Worm (Caenorhabditis elegans) whole organism, L1 larva: ENCODE results near the gene C25F6.8.

Source experiments
- C16A3.4 ChIP-seq: fragments of 150-350 bp; optimal IDR thresholded peaks from 2 replicates; lab custom pipeline; 2014; ENCODE audit warnings: missing biosample characterization, missing genetic modification characterization
- F16B12.6 ChIP-seq: fragments of 150-350 bp; optimal IDR thresholded peaks from 2 replicates; lab custom pipeline; 2014; ENCODE audit warnings: missing biosample characterization, missing genetic modification characterization
- Y116A8C.19 ChIP-seq: sonication (generic microtip); optimal IDR thresholded peaks from 2 replicates; lab custom pipeline; 2016; ENCODE audit warnings: missing compliant biosample characterization, missing genetic modification characterization, borderline replicate concordance
- alr-1 ChIP-seq: fragments of 200-800 bp; sonication (Bioruptor generic); optimal IDR thresholded peaks from 2 replicates; lab custom pipeline; 2018; ENCODE audit warnings: borderline replicate concordance, mild to moderate bottlenecking, missing genetic modification characterization, missing compliant biosample characterization
- aly-2 ChIP-seq: fragments of 150-350 bp; optimal IDR thresholded peaks from 2 replicates; lab custom pipeline; 2014; ENCODE audit warnings: missing biosample characterization, missing genetic modification characterization
- blmp-1 ChIP-seq: fragments of 150-350 bp; optimal IDR thresholded peaks from 2 replicates; lab custom pipeline; 2014; ENCODE audit warnings: missing biosample characterization, missing genetic modification characterization
- ceh-82 ChIP-seq, 3 experiments: fragments of 150-350 bp in 1 of 3; sonication (generic microtip) in 2 of 3; optimal IDR thresholded peaks; 2 replicates each; lab custom pipeline; 2014 to 2017; ENCODE audit warnings: missing biosample characterization in 3 of 3, missing genetic modification characterization in 3 of 3
- ceh-88 ChIP-seq: fragments of 200-800 bp; sonication (Bioruptor generic); IDR thresholded peaks from 2 replicates; pipeline ENCODE4 v1.3.6; 2022; ENCODE audit warnings: missing genetic modification characterization, missing compliant biosample characterization
- ceh-90 ChIP-seq: sonication (generic microtip); optimal IDR thresholded peaks from 2 replicates; lab custom pipeline; 2016; ENCODE audit warnings: missing genetic modification characterization, missing compliant biosample characterization
- dpl-1 ChIP-seq, 3 experiments: fragments of 150-350 bp in 2 of 3; sonication (generic microtip) in 1 of 3; optimal IDR thresholded peaks; 2 replicates each; lab custom pipeline; 2014 to 2017; ENCODE audit warnings: missing biosample characterization in 3 of 3, missing genetic modification characterization in 3 of 3, missing genetic modification reagents in 3 of 3
- efl-1 ChIP-seq, 4 experiments: fragments of 150-350 bp; optimal IDR thresholded peaks in 3 of 4; peaks in 1 of 4; 1 replicate in 1 of 4; 2 replicates in 3 of 4; lab custom pipeline; 2014; ENCODE audit warnings: missing biosample characterization in 2 of 4, missing genetic modification characterization in 2 of 4, missing genetic modification reagents in 2 of 4
- efl-3 ChIP-seq: fragments of 200-800 bp; sonication (Bioruptor generic); optimal IDR thresholded peaks from 2 replicates; lab custom pipeline; 2018; ENCODE audit warnings: mild to moderate bottlenecking, missing genetic modification characterization, missing compliant biosample characterization
- elt-2 ChIP-seq: sonication (generic microtip); optimal IDR thresholded peaks from 2 replicates; lab custom pipeline; 2016; ENCODE audit warnings: missing genetic modification characterization, mild to moderate bottlenecking, inconsistent platforms, missing compliant biosample characterization, missing genetic modification reagents
- fkh-8 ChIP-seq: sonication (generic microtip); optimal IDR thresholded peaks from 2 replicates; lab custom pipeline; 2016; ENCODE audit warnings: mild to moderate bottlenecking, missing genetic modification characterization, missing compliant biosample characterization
- fos-1 ChIP-seq: fragments of 150-350 bp; optimal IDR thresholded peaks from 2 replicates; lab custom pipeline; 2014; ENCODE audit warnings: missing biosample characterization, missing genetic modification characterization
- grh-1 ChIP-seq: fragments of 200-800 bp; sonication (Bioruptor generic); IDR thresholded peaks from 2 replicates; pipeline ENCODE4 v1.3.6; 2022; ENCODE audit warnings: missing genetic modification reagents, missing genetic modification characterization, missing compliant biosample characterization
- irx-1 ChIP-seq: sonication (generic microtip); optimal IDR thresholded peaks from 2 replicates; lab custom pipeline; 2016; ENCODE audit warnings: missing genetic modification characterization, missing compliant biosample characterization
- jun-1 ChIP-seq: fragments of 150-350 bp; optimal IDR thresholded peaks from 2 replicates; lab custom pipeline; 2014; ENCODE audit warnings: missing biosample characterization, missing genetic modification reagents, missing genetic modification characterization
- lin-13 ChIP-seq: fragments of 150-350 bp; optimal IDR thresholded peaks from 2 replicates; lab custom pipeline; 2014; ENCODE audit warnings: missing biosample characterization, missing genetic modification reagents, missing genetic modification characterization
- lin-14 ChIP-seq: fragments of 200-800 bp; sonication (Bioruptor generic); optimal IDR thresholded peaks from 2 replicates; lab custom pipeline; 2018; ENCODE audit warnings: mild to moderate bottlenecking, missing genetic modification characterization, moderate library complexity, missing compliant biosample characterization
- lin-39 ChIP-seq: fragments of 150-350 bp; optimal IDR thresholded peaks from 2 replicates; lab custom pipeline; 2014; ENCODE audit warnings: missing biosample characterization, missing genetic modification reagents, missing genetic modification characterization
- lsy-2 ChIP-seq, 2 experiments: fragments of 150-350 bp; optimal IDR thresholded peaks; 2 replicates each; lab custom pipeline; 2014; ENCODE audit warnings: missing biosample characterization in 2 of 2, missing genetic modification characterization in 2 of 2
- mab-9 ChIP-seq: fragments of 200-800 bp; sonication (Bioruptor generic); IDR thresholded peaks from 2 replicates; pipeline ENCODE4 v1.3.6; 2022; ENCODE audit warnings: missing genetic modification reagents, missing genetic modification characterization, missing compliant biosample characterization
- mdl-1 ChIP-seq, 2 experiments: fragments of 150-350 bp; optimal IDR thresholded peaks; 2 replicates each; lab custom pipeline; 2014 to 2017; ENCODE audit warnings: missing biosample characterization in 2 of 2, missing genetic modification characterization in 2 of 2, inconsistent platforms in 1 of 2
- mef-2 ChIP-seq: fragments of 150-350 bp; optimal IDR thresholded peaks from 2 replicates; lab custom pipeline; 2014; ENCODE audit warnings: missing biosample characterization, missing genetic modification characterization
- mep-1 ChIP-seq: fragments of 150-350 bp; optimal IDR thresholded peaks from 2 replicates; lab custom pipeline; 2014; ENCODE audit warnings: missing biosample characterization, missing genetic modification characterization
- nhr-19 ChIP-seq: fragments of 200-800 bp; sonication (Bioruptor generic); conservative IDR thresholded peaks from 2 replicates; pipeline ENCODE4 v1.3.6; 2022; ENCODE audit warnings: missing genetic modification characterization, missing compliant biosample characterization
- nhr-237 ChIP-seq: fragments of 150-350 bp; optimal IDR thresholded peaks from 2 replicates; lab custom pipeline; 2014; ENCODE audit warnings: missing biosample characterization, missing genetic modification characterization
- nhr-71 ChIP-seq: sonication (generic microtip); optimal IDR thresholded peaks from 2 replicates; lab custom pipeline; 2016; ENCODE audit warnings: mild to moderate bottlenecking, missing genetic modification characterization, moderate library complexity, missing compliant biosample characterization
- nhr-76 ChIP-seq: sonication (generic microtip); optimal IDR thresholded peaks from 2 replicates; lab custom pipeline; 2017; ENCODE audit warnings: missing biosample characterization, missing genetic modification characterization
- nhr-84 ChIP-seq: sonication (generic microtip); optimal IDR thresholded peaks from 2 replicates; lab custom pipeline; 2017; ENCODE audit warnings: missing biosample characterization, missing genetic modification characterization
- nhr-85 ChIP-seq: sonication (generic microtip); peaks from one replicate; lab custom pipeline; 2016; ENCODE audit warnings: missing genetic modification characterization, inconsistent platforms, missing compliant biosample characterization
- pag-3 ChIP-seq: sonication (generic microtip); optimal IDR thresholded peaks from 2 replicates; lab custom pipeline; 2017; ENCODE audit warnings: missing genetic modification characterization, mild to moderate bottlenecking, missing compliant biosample characterization, antibody characterized with exemption, borderline replicate concordance; ENCODE audit not compliant: insufficient read depth
- pax-3 ChIP-seq: fragments of 200-800 bp; sonication (Bioruptor generic); optimal IDR thresholded peaks from 2 replicates; lab custom pipeline; 2018; ENCODE audit warnings: mild to moderate bottlenecking, missing genetic modification characterization, moderate library complexity, missing compliant biosample characterization
- pqm-1 ChIP-seq: sonication (generic microtip); optimal IDR thresholded peaks from 3 replicates; lab custom pipeline; 2017; ENCODE audit warnings: missing biosample characterization, missing genetic modification characterization
- rnt-1 ChIP-seq: sonication (generic microtip); optimal IDR thresholded peaks from 2 replicates; lab custom pipeline; 2016; ENCODE audit warnings: mild to moderate bottlenecking, missing genetic modification characterization, moderate library complexity, missing compliant biosample characterization
- snpc-4 ChIP-seq: fragments of 150-350 bp; optimal IDR thresholded peaks from 2 replicates; lab custom pipeline; 2014; ENCODE audit warnings: missing biosample characterization, missing genetic modification characterization
- snu-23 ChIP-seq: sonication (generic microtip); optimal IDR thresholded peaks from 2 replicates; lab custom pipeline; 2016; ENCODE audit warnings: missing genetic modification characterization, missing compliant biosample characterization
- tbx-2 ChIP-seq: sonication (generic microtip); optimal IDR thresholded peaks from 2 replicates; lab custom pipeline; 2016; ENCODE audit warnings: missing genetic modification characterization, missing compliant biosample characterization
- unc-130 ChIP-seq: fragments of 150-350 bp; optimal IDR thresholded peaks from 2 replicates; lab custom pipeline; 2017; ENCODE audit warnings: missing biosample characterization, missing genetic modification characterization, inconsistent platforms
- unc-98 ChIP-seq: fragments of 200-800 bp; sonication (Bioruptor generic); IDR thresholded peaks from 2 replicates; pipeline ENCODE4 v1.3.6; 2022; ENCODE audit warnings: missing genetic modification characterization, missing compliant biosample characterization
- vab-15 ChIP-seq: sonication (generic microtip); optimal IDR thresholded peaks from 2 replicates; lab custom pipeline; 2017; ENCODE audit warnings: missing genotype, mild to moderate bottlenecking, missing genetic modification characterization, missing compliant biosample characterization
- xbp-1 ChIP-seq: sonication (generic microtip); optimal IDR thresholded peaks from 2 replicates; lab custom pipeline; 2016; ENCODE audit warnings: missing genetic modification characterization, missing compliant biosample characterization
- zag-1 ChIP-seq: fragments of 150-350 bp; optimal IDR thresholded peaks from 2 replicates; lab custom pipeline; 2014; ENCODE audit warnings: missing biosample characterization, missing genetic modification characterization
- zip-4 ChIP-seq: fragments of 200-800 bp; sonication (Bioruptor generic); optimal IDR thresholded peaks from 2 replicates; lab custom pipeline; 2018; ENCODE audit warnings: mild to moderate bottlenecking, missing genetic modification characterization, moderate library complexity, missing compliant biosample characterization
- ztf-4 ChIP-seq: fragments of 150-350 bp; optimal IDR thresholded peaks from 2 replicates; lab custom pipeline; 2014; ENCODE audit warnings: missing biosample characterization, missing genetic modification characterization

The C25F6.8 gene

DNA sequence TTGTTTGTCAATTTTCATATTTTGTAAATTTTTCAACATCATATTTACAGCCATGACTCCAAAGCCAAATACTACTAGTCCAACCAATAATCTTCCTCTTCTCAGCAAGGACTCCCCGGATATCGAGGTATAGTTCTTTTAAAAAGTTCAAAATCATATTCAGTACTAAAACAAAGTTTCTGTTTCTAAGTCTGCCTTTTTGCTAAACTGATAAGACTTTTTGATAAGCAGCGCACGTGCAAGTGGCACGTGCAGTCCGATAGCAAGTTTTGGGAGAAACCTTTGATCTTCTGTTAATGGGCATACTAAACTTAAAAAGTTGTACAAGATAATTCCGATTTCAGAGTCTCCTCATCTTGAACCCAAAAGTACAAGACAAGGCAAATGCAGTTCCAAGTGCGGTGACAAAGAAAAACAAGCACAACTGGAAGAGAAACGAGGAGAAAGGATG, 19.8 kb downstream of the C25F6.8 start, which contains the start of gene dpyd-1 (continued):
- TF ChIP-seq lin-13 (GFP tag; lab: Kevin White, UChicago) (no peak), efl-1 (optimal IDR thresholded peaks at IDR 0.05; lab: Kevin White, UChicago) (no peak), efl-1 (GFP tag; optimal IDR thresholded peaks at IDR 0.05 in 1 of 2; lab: Kevin White, UChicago) (no peak), unc-98 (GFP tag; lab: Robert Waterston, UW) (no peak), nhr-85 (peak; percentile 68)

- TF ChIP-seq nhr-76 (tag; lab: Kevin White, UChicago) (no peak), nhr-84 (tag; lab: Kevin White, UChicago) (no peak), Y116A8C.19 (no peak), aly-2 (tag; lab: Kevin White, UChicago) (no peak), nhr-85 (peak; percentile 82), nhr-237 (tag; lab: Kevin White, UChicago) (no peak), snpc-4 (tag; lab: Kevin White, UChicago) (no peak), lin-14 (peak; percentile 41), mab-9 (no peak), ztf-4 (no peak), rnt-1 (tag; lab: Kevin White, UChicago) (peak; percentile 15), blmp-1 (tag; lab: Kevin White, UChicago) (peak; percentile 49)
These were observed 22.2 kb downstream of the C25F6.8 start for ce11 chrX:5470111-5470745.

- no peak for TF ChIP-seq grh-1 (GFP tag; lab: Robert Waterston, UW)
- TF ChIP-seq mef-2, result no peak
- no peak for TF ChIP-seq lin-39
- TF ChIP-seq zip-4 (GFP tag; lab: Kevin White, UChicago), result no peak
- peak; percentile 35 to 72 for TF ChIP-seq lsy-2 (tag; optimal IDR thresholded peaks at IDR 0.05; lab: Kevin White, UChicago)
- no peak for TF ChIP-seq nhr-84 (tag; lab: Kevin White, UChicago)
- peak in 1 of 2 experiments; percentile 82 for TF ChIP-seq mdl-1 (tag; optimal IDR thresholded peaks at IDR 0.05; lab: Kevin White, UChicago)
- TF ChIP-seq unc-130, result peak; percentile 82
- TF ChIP-seq ceh-90, result no peak
- TF ChIP-seq pag-3 (tag; lab: Kevin White, UChicago), result no peak
- no peak for TF ChIP-seq F16B12.6 (tag; lab: Kevin White, UChicago)
- TF ChIP-seq xbp-1 (tag; lab: Kevin White, UChicago), result peak; percentile 56
- no peak for TF ChIP-seq fos-1
- TF ChIP-seq vab-15 (tag; lab: Kevin White, UChicago), result no peak
- TF ChIP-seq mab-9, result 0 out of 2 replicates have a peak, but pooled peaks have one; percentile 11
- TF ChIP-seq ztf-4, result peak; percentile 48
- no peak for TF ChIP-seq efl-3
- peak; percentile 64 for TF ChIP-seq mep-1
- no peak for TF ChIP-seq Y116A8C.19
- no peak for TF ChIP-seq pqm-1
- peak; percentile 65 for TF ChIP-seq C16A3.4
- TF ChIP-seq fkh-8 (tag; lab: Kevin White, UChicago), result peak; percentile 59
- peak; percentile 87 for TF ChIP-seq snu-23 (GFP tag; lab: Kevin White, UChicago)
- no peak for TF ChIP-seq alr-1
- TF ChIP-seq ceh-82 (tag; optimal IDR thresholded peaks at IDR 0.05; lab: Kevin White, UChicago), result peak in 1 of 3 experiments; percentile 45
- peak; percentile 60 for TF ChIP-seq jun-1
- TF ChIP-seq nhr-71 (tag; lab: Kevin White, UChicago), result peak; percentile 81
- peak; percentile 65 for TF ChIP-seq nhr-19 (GFP tag; lab: Robert Waterston, UW)
- peak; percentile 79 for TF ChIP-seq blmp-1 (tag; lab: Kevin White, UChicago)
- TF ChIP-seq pax-3, result no peak
- peak; percentile 95 for TF ChIP-seq lin-14
- peak in 1 of 3 experiments; percentile 15 for TF ChIP-seq dpl-1 (GFP tag; optimal IDR thresholded peaks at IDR 0.05; lab: Kevin White, UChicago)
- no peak for TF ChIP-seq zag-1 (tag; lab: Kevin White, UChicago)
- TF ChIP-seq ceh-88 (GFP tag; lab: Robert Waterston, UW), result no peak
- TF ChIP-seq nhr-76 (tag; lab: Kevin White, UChicago), result peak; percentile 62
- TF ChIP-seq nhr-237 (tag; lab: Kevin White, UChicago), result no peak
- peak; percentile 72 for TF ChIP-seq rnt-1 (tag; lab: Kevin White, UChicago)
- peak; percentile 94 for TF ChIP-seq nhr-85
- peak; percentile 72 for TF ChIP-seq tbx-2 (tag; lab: Kevin White, UChicago)
- peak; percentile 31 for TF ChIP-seq irx-1 (tag; lab: Kevin White, UChicago)
- TF ChIP-seq elt-2 (tag; lab: Kevin White, UChicago), result no peak
These were observed 27.1 kb downstream of the C25F6.8 start for ce11 chrX:5475164-5475576.
